Worm (Caenorhabditis elegans) whole organism, late embryonic: ENCODE data around the gene T07G12.3.
A peak's percentile ranks its signal among the peaks of the same experiment; 100 is the strongest.

Experiments used
- C38D4.7 ChIP-seq: fragments of 200-800 bp; sonication (Bioruptor generic); optimal IDR thresholded peaks from 2 replicates; lab custom pipeline; 2018; ENCODE audit warnings: mild to moderate bottlenecking, missing genetic modification characterization, moderate library complexity, missing compliant biosample characterization
- F13H6.1 ChIP-seq: sonication (generic microtip); optimal IDR thresholded peaks from 2 replicates; lab custom pipeline; 2016; ENCODE audit warnings: missing genetic modification characterization, missing compliant biosample characterization
- T23F11.4 ChIP-seq: fragments of 200-800 bp; sonication (Bioruptor generic); optimal IDR thresholded peaks from 2 replicates; lab custom pipeline; 2018; ENCODE audit warnings: mild to moderate bottlenecking, missing genetic modification characterization, missing compliant biosample characterization
- Y22D7AL.16 ChIP-seq: sonication (generic microtip); optimal IDR thresholded peaks from 2 replicates; lab custom pipeline; 2016; ENCODE audit warnings: missing genetic modification characterization, missing compliant biosample characterization
- ahr-1 ChIP-seq: sonication (generic microtip); optimal IDR thresholded peaks from 2 replicates; lab custom pipeline; 2016; ENCODE audit warnings: missing genetic modification characterization, missing compliant biosample characterization
- ceh-14 ChIP-seq: sonication (generic microtip); optimal IDR thresholded peaks from 2 replicates; lab custom pipeline; 2016; ENCODE audit warnings: missing genotype, missing genetic modification characterization, missing compliant biosample characterization
- ceh-19 ChIP-seq: fragments of 200-800 bp; sonication (Bioruptor generic); optimal IDR thresholded peaks from 2 replicates; lab custom pipeline; 2018; ENCODE audit warnings: mild to moderate bottlenecking, missing genetic modification characterization, missing compliant biosample characterization
- ceh-24 ChIP-seq: sonication (generic microtip); optimal IDR thresholded peaks from 2 replicates; lab custom pipeline; 2016; ENCODE audit warnings: mild to moderate bottlenecking, missing genetic modification characterization, missing compliant biosample characterization
- ceh-30 ChIP-seq: fragments of 150-350 bp; optimal IDR thresholded peaks from 2 replicates; lab custom pipeline; 2014; ENCODE audit warnings: missing biosample characterization, missing genetic modification characterization
- ceh-45 ChIP-seq: fragments of 200-800 bp; sonication (Bioruptor generic); IDR thresholded peaks from 2 replicates; pipeline ENCODE4 v1.3.6; 2022; ENCODE audit warnings: missing genetic modification reagents, missing genetic modification characterization, missing compliant biosample characterization
- ceh-48 ChIP-seq: sonication (generic microtip); optimal IDR thresholded peaks from 2 replicates; lab custom pipeline; 2016; ENCODE audit warnings: missing genetic modification characterization, inconsistent platforms, missing compliant biosample characterization
- ceh-9 ChIP-seq: sonication (generic microtip); optimal IDR thresholded peaks from 2 replicates; lab custom pipeline; 2016; ENCODE audit warnings: mild to moderate bottlenecking, missing genetic modification characterization, inconsistent platforms, missing compliant biosample characterization
- che-1 ChIP-seq: sonication (generic microtip); optimal IDR thresholded peaks from 2 replicates; lab custom pipeline; 2016; ENCODE audit warnings: mild to moderate bottlenecking, missing genetic modification characterization, missing compliant biosample characterization
- dmd-4 ChIP-seq: sonication (generic microtip); optimal IDR thresholded peaks from 2 replicates; lab custom pipeline; 2016; ENCODE audit warnings: borderline replicate concordance, missing genetic modification characterization, missing compliant biosample characterization
- elt-2 ChIP-seq: sonication (generic microtip); optimal IDR thresholded peaks from 2 replicates; lab custom pipeline; 2016; ENCODE audit warnings: missing genetic modification reagents, missing genetic modification characterization, missing compliant biosample characterization
- elt-4 ChIP-seq: sonication (generic microtip); optimal IDR thresholded peaks from 2 replicates; lab custom pipeline; 2016; ENCODE audit warnings: missing genetic modification characterization, missing compliant biosample characterization
- ets-4 ChIP-seq: sonication (generic microtip); optimal IDR thresholded peaks from 2 replicates; lab custom pipeline; 2016; ENCODE audit warnings: missing genetic modification characterization, missing compliant biosample characterization
- fax-1 ChIP-seq: sonication (generic microtip); optimal IDR thresholded peaks from 2 replicates; lab custom pipeline; 2016; ENCODE audit warnings: missing genotype, missing genetic modification characterization, missing compliant biosample characterization
- fkh-10 ChIP-seq: fragments of 150-350 bp; optimal IDR thresholded peaks from 2 replicates; lab custom pipeline; 2014; ENCODE audit warnings: missing biosample characterization, missing genetic modification reagents, missing genetic modification characterization
- fkh-6 ChIP-seq: sonication (generic microtip); optimal IDR thresholded peaks from 2 replicates; lab custom pipeline; 2016; ENCODE audit warnings: missing genetic modification characterization, missing compliant biosample characterization
- hlh-13 ChIP-seq: fragments of 200-800 bp; sonication (Bioruptor generic); optimal IDR thresholded peaks from 2 replicates; lab custom pipeline; 2018; ENCODE audit warnings: mild to moderate bottlenecking, missing genetic modification characterization, missing compliant biosample characterization
- hlh-30 ChIP-seq: sonication (generic microtip); optimal IDR thresholded peaks from 2 replicates; lab custom pipeline; 2017; ENCODE audit warnings: antibody characterized with exemption, missing genetic modification characterization, missing compliant biosample characterization; ENCODE audit not compliant: insufficient read depth
- hlh-8 ChIP-seq: sonication (generic microtip); optimal IDR thresholded peaks from 2 replicates; lab custom pipeline; 2016; ENCODE audit warnings: missing genotype, missing genetic modification characterization, missing compliant biosample characterization
- madf-2 ChIP-seq: sonication (generic microtip); optimal IDR thresholded peaks from 2 replicates; lab custom pipeline; 2017; ENCODE audit warnings: missing genetic modification characterization, missing compliant biosample characterization
- mec-3 ChIP-seq: sonication (generic microtip); optimal IDR thresholded peaks from 2 replicates; lab custom pipeline; 2016; ENCODE audit warnings: borderline replicate concordance, missing genetic modification characterization, missing compliant biosample characterization
- nfya-1 ChIP-seq: sonication (generic microtip); optimal IDR thresholded peaks from 2 replicates; lab custom pipeline; 2017; ENCODE audit warnings: missing genetic modification characterization, mild to moderate bottlenecking, missing compliant biosample characterization, antibody characterized with exemption, moderate library complexity
- nhr-232 ChIP-seq: sonication (generic microtip); optimal IDR thresholded peaks from 2 replicates; lab custom pipeline; 2016; ENCODE audit warnings: missing genetic modification characterization, missing compliant biosample characterization
- npax-4 ChIP-seq: sonication (generic microtip); optimal IDR thresholded peaks from 2 replicates; lab custom pipeline; 2016; ENCODE audit warnings: missing genetic modification characterization, missing compliant biosample characterization
- odd-2 ChIP-seq: sonication (generic microtip); optimal IDR thresholded peaks from 2 replicates; lab custom pipeline; 2017; ENCODE audit warnings: antibody characterized with exemption, mild to moderate bottlenecking, missing genetic modification characterization, missing compliant biosample characterization
- pat-9 ChIP-seq: fragments of 200-800 bp; sonication (Bioruptor generic); optimal IDR thresholded peaks from 2 replicates; lab custom pipeline; 2018; ENCODE audit warnings: mild to moderate bottlenecking, missing genetic modification characterization, moderate library complexity, missing compliant biosample characterization
- pax-1 ChIP-seq: fragments of 150-350 bp; optimal IDR thresholded peaks from 2 replicates; lab custom pipeline; 2014; ENCODE audit warnings: missing biosample characterization, missing genetic modification characterization
- pha-4 ChIP-seq: fragments of 150-350 bp; optimal IDR thresholded peaks from 2 replicates; lab custom pipeline; 2018; ENCODE audit warnings: missing biosample characterization, missing genetic modification reagents, missing genetic modification characterization
- pqm-1 ChIP-seq: sonication (generic microtip); optimal IDR thresholded peaks from 2 replicates; lab custom pipeline; 2016; ENCODE audit warnings: missing genetic modification characterization, missing compliant biosample characterization
- ref-2 ChIP-seq: sonication (generic microtip); optimal IDR thresholded peaks from 2 replicates; lab custom pipeline; 2016; ENCODE audit warnings: missing genetic modification characterization, missing compliant biosample characterization
- rnt-1 ChIP-seq: sonication (generic microtip); optimal IDR thresholded peaks from 2 replicates; lab custom pipeline; 2016; ENCODE audit warnings: missing genetic modification characterization, missing compliant biosample characterization
- syd-9 ChIP-seq: sonication (generic microtip); optimal IDR thresholded peaks from 2 replicates; lab custom pipeline; 2016; ENCODE audit warnings: mild to moderate bottlenecking, missing genetic modification characterization, moderate library complexity, missing compliant biosample characterization
- tbx-2 ChIP-seq: sonication (generic microtip); optimal IDR thresholded peaks from 2 replicates; lab custom pipeline; 2016; ENCODE audit warnings: missing genetic modification characterization, missing compliant biosample characterization
- tbx-7 ChIP-seq: sonication (generic microtip); optimal IDR thresholded peaks from 2 replicates; lab custom pipeline; 2016; ENCODE audit warnings: missing genotype, missing genetic modification characterization, missing compliant biosample characterization
- ttx-3 ChIP-seq: sonication (generic microtip); optimal IDR thresholded peaks from 2 replicates; lab custom pipeline; 2016; ENCODE audit warnings: missing genetic modification reagents, missing genetic modification characterization, missing compliant biosample characterization
- unc-3 ChIP-seq, 2 experiments: fragments of 200-800 bp in 1 of 2; sonication (Bioruptor generic) in 1 of 2; sonication (generic microtip) in 1 of 2; conservative IDR thresholded peaks in 1 of 2; optimal IDR thresholded peaks in 1 of 2; 2 replicates each; pipeline versions ENCODE4 v1.3.6 to Lab custom; 2016 to 2022; ENCODE audit warnings: missing compliant biosample characterization in 2 of 2, missing genetic modification characterization in 2 of 2, missing genetic modification reagents in 1 of 2
- unc-42 ChIP-seq: sonication (generic microtip); optimal IDR thresholded peaks from 2 replicates; lab custom pipeline; 2016; ENCODE audit warnings: missing genotype, missing genetic modification characterization, missing compliant biosample characterization
- unc-55 ChIP-seq: sonication (generic microtip); optimal IDR thresholded peaks from 2 replicates; lab custom pipeline; 2017; ENCODE audit warnings: missing biosample characterization, missing genetic modification reagents, missing genetic modification characterization
- unc-86 ChIP-seq: sonication (generic microtip); optimal IDR thresholded peaks from 2 replicates; lab custom pipeline; 2016; ENCODE audit warnings: missing genetic modification characterization, missing compliant biosample characterization
- zip-5 ChIP-seq: sonication (generic microtip); optimal IDR thresholded peaks from 2 replicates; lab custom pipeline; 2016; ENCODE audit warnings: missing genetic modification characterization, missing compliant biosample characterization
- ztf-16 ChIP-seq: sonication (generic microtip); optimal IDR thresholded peaks from 2 replicates; lab custom pipeline; 2017; ENCODE audit warnings: missing genetic modification characterization, missing compliant biosample characterization

Gene T07G12.3

DNA sequence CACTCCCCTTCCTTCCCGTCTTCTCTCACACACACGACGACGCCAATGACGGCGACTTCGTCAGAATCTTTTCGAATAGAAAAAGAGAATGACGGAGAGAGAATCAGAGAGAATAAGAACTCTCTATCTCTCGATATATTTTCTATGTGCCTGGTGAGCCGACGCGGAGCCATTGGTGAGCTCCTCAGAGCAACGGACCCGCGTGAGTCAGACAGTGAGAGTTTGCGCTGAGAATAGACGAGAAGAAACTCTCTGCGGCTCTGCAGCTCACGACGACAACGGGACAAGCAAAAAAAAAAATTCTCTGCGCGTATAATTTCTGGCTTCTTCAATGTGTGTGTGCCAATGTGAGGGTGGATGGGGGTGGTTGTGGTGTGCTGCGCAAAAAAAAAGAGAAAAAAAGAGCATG lies 33.8 kb upstream of the T07G12.3 start (continued):
- TF ChIP-seq pha-4 (tag; lab: Kevin White, UChicago) (no peak), madf-2 (tag; lab: Kevin White, UChicago) (no peak), unc-3 (GFP tag; conservative IDR thresholded peaks at IDR 0.05; lab: Robert Waterston, UW) (no peak), unc-3 (tag; optimal IDR thresholded peaks at IDR 0.05; lab: Kevin White, UChicago) (no peak), che-1 (no peak), F13H6.1 (tag; lab: Kevin White, UChicago) (no peak), hlh-30 (tag; lab: Kevin White, UChicago) (no peak), ref-2 (tag; lab: Kevin White, UChicago) (no peak), hlh-8 (no peak), pax-1 (tag; lab: Kevin White, UChicago) (no peak), syd-9 (tag; lab: Kevin White, UChicago) (no peak), pqm-1 (tag; lab: Kevin White, UChicago) (no peak), T23F11.4 (no peak), rnt-1 (no peak), ets-4 (tag; lab: Kevin White, UChicago) (no peak), ceh-48 (tag; lab: Kevin White, UChicago) (no peak), unc-55 (GFP tag; lab: Kevin White, UChicago) (peak; percentile 51), mec-3 (tag; lab: Kevin White, UChicago) (no peak), elt-2 (no peak), ceh-19 (GFP tag; lab: Kevin White, UChicago) (no peak), dmd-4 (tag; lab: Kevin White, UChicago) (no peak), tbx-2 (peak; percentile 11), fax-1 (tag; lab: Kevin White, UChicago) (peak; percentile 36), npax-4 (tag; lab: Kevin White, UChicago) (no peak), zip-5 (no peak), odd-2 (no peak), fkh-10 (GFP tag; lab: Kevin White, UChicago) (no peak), unc-86 (tag; lab: Kevin White, UChicago) (no peak), hlh-13 (GFP tag; lab: Kevin White, UChicago) (no peak), nfya-1 (tag; lab: Kevin White, UChicago) (peak; percentile 70), ceh-24 (tag; lab: Kevin White, UChicago) (no peak), ttx-3 (no peak), tbx-7 (no peak), C38D4.7 (no peak), ceh-9 (tag; lab: Kevin White, UChicago) (no peak), pat-9 (tag; lab: Kevin White, UChicago) (no peak), ztf-16 (tag; lab: Kevin White, UChicago) (no peak)

- peak; percentile 80 for TF ChIP-seq unc-42
- no peak for TF ChIP-seq T23F11.4
- TF ChIP-seq elt-4 (tag; lab: Kevin White, UChicago) = no peak
- TF ChIP-seq fkh-6 (tag; lab: Kevin White, UChicago) = no peak
- TF ChIP-seq nfya-1 (tag; lab: Kevin White, UChicago) = no peak
- TF ChIP-seq, all 69 proteins: peak for 1
Measured at ce11 chrIV:10500481-10500880, 33.3 kb upstream of the T07G12.3 start.

DNA sequence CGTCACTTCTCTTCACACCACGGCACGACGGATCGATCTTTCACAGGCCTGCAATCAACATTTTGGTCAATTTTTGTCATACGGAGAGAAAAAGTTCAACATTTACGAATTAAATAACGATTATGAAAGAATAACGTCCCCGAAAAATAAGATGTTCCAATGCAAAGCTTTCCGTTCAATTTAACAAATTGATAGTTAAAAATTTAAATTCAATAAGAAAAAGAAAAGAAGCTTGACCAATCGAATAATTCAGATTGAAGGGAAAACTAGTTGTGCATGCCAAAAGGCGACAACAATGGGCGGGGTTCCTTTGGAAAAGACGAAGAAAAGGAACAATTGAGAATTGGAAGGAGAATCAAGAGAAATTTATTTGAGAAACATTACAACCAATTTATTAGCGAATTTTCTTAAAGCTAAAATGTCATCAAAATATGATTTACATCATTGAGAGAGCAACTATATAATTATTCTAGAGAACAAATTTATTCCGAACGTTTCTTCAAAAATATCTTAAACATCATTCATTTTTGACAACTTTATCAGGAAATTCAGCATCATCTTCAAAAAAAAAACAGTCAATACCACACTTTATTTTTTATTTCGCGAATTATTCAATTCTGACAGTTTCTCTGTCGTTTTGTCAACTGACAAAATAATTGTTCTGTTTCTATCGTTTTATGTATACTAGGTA lies 32.0 kb upstream of the T07G12.3 start, which contains the start of gene tax-6:
Gene tax-6, minus strand, starts transcription at position 51 of the 691 bp plus-strand sequence.
- TF ChIP-seq nhr-232 (tag; lab: Kevin White, UChicago) (no peak), npax-4 (tag; lab: Kevin White, UChicago) (no peak), zip-5 (no peak), ceh-45 (no peak), unc-3 (GFP tag; conservative IDR thresholded peaks at IDR 0.05; lab: Robert Waterston, UW) (no peak), unc-3 (tag; optimal IDR thresholded peaks at IDR 0.05; lab: Kevin White, UChicago) (no peak), ceh-30 (tag; lab: Kevin White, UChicago) (no peak), ahr-1 (tag; lab: Kevin White, UChicago) (no peak), ceh-14 (tag; lab: Kevin White, UChicago) (no peak), ceh-48 (tag; lab: Kevin White, UChicago) (no peak), Y22D7AL.16 (no peak)
